Worm (Caenorhabditis elegans): Measurements from ENCODE around the gene uig-1.

uig-1 gene

DNA sequence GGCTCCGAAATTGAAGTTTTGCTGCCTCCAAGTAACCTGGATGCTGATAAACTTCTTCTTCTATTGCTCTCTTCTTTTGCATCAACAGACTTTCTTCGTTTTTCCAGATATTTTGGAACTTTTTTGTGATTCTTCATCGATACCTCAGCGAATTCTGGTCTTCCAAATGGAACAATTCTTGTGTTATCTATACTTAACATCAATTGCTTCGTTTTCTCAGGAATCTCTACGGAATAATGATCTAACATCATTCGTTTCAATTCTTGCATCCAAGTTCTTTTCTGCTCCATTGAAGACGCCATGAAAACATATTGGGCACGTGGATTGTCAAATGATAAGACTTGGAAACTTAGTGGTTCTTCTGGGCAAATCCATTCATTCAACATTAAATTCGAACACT lies 19.8 kb downstream of the uig-1 start, which contains the start of gene F32F2.4:
TSS of gene F32F2.4 (plus strand) at position 301 of the 400 bp plus-strand sequence.
- TF ChIP-seq flt-1 (GFP tag; IDR thresholded peaks at IDR 0.05) = no peak

DNA sequence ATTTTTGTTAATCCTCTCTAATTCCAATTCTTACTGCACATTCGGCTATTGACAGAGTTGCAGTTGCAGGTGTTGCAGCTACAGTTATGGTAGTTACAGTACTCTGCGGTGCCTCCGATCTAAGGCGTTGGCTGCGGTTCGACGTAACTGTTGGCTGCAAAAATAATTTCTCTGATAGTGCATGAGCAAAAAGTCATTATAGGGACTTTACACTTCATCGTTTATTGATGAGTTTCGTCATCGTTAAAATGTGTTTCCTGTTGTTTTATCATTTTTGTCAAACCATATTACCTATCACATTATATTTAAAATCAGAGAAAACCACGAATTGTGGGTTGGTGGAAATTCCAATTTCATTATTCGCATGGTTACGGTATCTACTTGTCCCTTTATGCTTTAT lies 21.2 kb downstream of the uig-1 start:
- no peak for TF ChIP-seq ref-1 (GFP tag; conservative IDR thresholded peaks at IDR 0.05)
- no peak for TF ChIP-seq flt-1 (GFP tag; IDR thresholded peaks at IDR 0.05)
- TF ChIP-seq ztf-29 (GFP tag; IDR thresholded peaks at IDR 0.05) = no peak
- no peak for TF ChIP-seq ztf-23 (GFP tag; IDR thresholded peaks at IDR 0.05)
- TF ChIP-seq cog-1 (tag; optimal IDR thresholded peaks at IDR 0.05) = no peak
- no peak for TF ChIP-seq med-1 (GFP tag; optimal IDR thresholded peaks at IDR 0.05; ENCODE audit: insufficient read depth)
- TF ChIP-seq tab-1 (GFP tag; IDR thresholded peaks at IDR 0.05) = no peak
- TF ChIP-seq klf-2 (GFP tag; conservative IDR thresholded peaks at IDR 0.05) = no peak
- TF ChIP-seq T22C8.4 (GFP tag; IDR thresholded peaks at IDR 0.05) = no peak

DNA sequence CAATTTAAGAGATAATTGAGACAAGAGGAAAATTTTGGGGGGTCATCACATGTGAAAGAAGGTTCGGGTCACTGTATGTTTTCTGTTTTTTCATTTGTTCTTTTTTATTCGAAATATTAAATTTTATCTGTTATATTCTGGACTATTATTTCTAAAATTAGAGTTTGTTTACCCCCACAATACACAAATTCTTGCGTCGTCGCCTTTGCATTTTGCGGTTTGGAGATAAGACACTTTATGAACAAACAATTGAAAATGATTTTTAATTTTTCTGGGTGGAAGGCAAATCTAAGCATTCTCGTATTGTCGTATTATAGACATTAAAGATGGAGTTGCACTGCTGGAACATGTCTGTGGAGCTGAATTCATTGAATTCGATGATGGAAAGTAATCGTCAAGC lies 22.5 kb downstream of the uig-1 start:
- TF ChIP-seq ref-1 (GFP tag; conservative IDR thresholded peaks at IDR 0.05) (no peak), ztf-23 (GFP tag; IDR thresholded peaks at IDR 0.05) (no peak), cog-1 (tag; optimal IDR thresholded peaks at IDR 0.05) (no peak), med-1 (GFP tag; optimal IDR thresholded peaks at IDR 0.05; ENCODE audit: insufficient read depth) (no peak), flt-1 (GFP tag; IDR thresholded peaks at IDR 0.05) (no peak), T22C8.4 (GFP tag; IDR thresholded peaks at IDR 0.05) (no peak), ztf-29 (GFP tag; IDR thresholded peaks at IDR 0.05) (no peak), klf-2 (GFP tag; conservative IDR thresholded peaks at IDR 0.05) (no peak), tab-1 (GFP tag; IDR thresholded peaks at IDR 0.05) (no peak)

DNA sequence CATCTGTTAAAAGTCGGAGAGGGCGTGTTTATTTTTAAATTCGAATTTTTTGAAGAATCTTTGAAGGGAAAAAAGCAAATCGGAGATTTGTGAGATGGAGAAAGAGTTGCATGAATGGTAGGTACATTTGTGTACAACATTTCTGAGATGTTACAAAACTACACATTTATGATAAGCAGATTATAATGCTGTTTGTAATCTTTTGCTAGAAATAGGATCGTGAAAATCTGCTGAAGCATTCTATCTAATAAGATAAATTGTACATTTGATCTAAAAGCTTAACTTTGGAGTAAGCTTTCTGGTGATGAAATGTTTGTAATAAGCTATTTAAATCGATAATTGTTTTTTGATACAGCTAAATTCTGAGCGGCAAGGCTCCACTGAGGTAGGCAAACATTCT lies 23.5 kb downstream of the uig-1 start:
- TF ChIP-seq med-1 (GFP tag; optimal IDR thresholded peaks at IDR 0.05; ENCODE audit: insufficient read depth) (no peak), flt-1 (GFP tag; IDR thresholded peaks at IDR 0.05) (no peak), cog-1 (tag; optimal IDR thresholded peaks at IDR 0.05) (no peak), T22C8.4 (GFP tag; IDR thresholded peaks at IDR 0.05) (no peak), tab-1 (GFP tag; IDR thresholded peaks at IDR 0.05) (no peak), klf-2 (GFP tag; conservative IDR thresholded peaks at IDR 0.05) (no peak), ztf-29 (GFP tag; IDR thresholded peaks at IDR 0.05) (no peak), ref-1 (GFP tag; conservative IDR thresholded peaks at IDR 0.05) (no peak), ztf-23 (GFP tag; IDR thresholded peaks at IDR 0.05) (no peak)

DNA sequence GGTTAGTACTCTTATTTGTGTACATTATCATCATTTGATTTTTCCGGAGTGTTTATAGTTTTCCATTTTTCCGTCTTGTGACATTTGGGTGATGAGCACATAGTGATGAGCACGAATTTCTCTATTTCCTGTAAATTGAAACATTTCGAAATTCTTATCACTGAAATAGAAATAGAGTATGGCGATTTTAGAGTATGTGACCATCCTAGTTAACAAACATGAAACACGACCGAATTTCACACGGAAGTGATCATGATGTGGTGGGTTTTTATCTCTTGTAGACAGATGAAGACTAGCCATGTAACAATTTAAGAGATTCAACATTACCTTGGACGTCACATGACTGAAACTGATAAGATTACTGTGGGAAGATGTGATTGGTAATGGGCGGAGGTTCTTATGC lies 26.5 kb downstream of the uig-1 start:
- no peak for TF ChIP-seq cog-1 (tag; optimal IDR thresholded peaks at IDR 0.05)
- TF ChIP-seq tab-1 (GFP tag; IDR thresholded peaks at IDR 0.05) = no peak
- TF ChIP-seq ztf-23 (GFP tag; IDR thresholded peaks at IDR 0.05) = no peak
- TF ChIP-seq flt-1 (GFP tag; IDR thresholded peaks at IDR 0.05) = no peak
- TF ChIP-seq med-1 (GFP tag; optimal IDR thresholded peaks at IDR 0.05; ENCODE audit: insufficient read depth) = no peak
- no peak for TF ChIP-seq ref-1 (GFP tag; conservative IDR thresholded peaks at IDR 0.05)

DNA sequence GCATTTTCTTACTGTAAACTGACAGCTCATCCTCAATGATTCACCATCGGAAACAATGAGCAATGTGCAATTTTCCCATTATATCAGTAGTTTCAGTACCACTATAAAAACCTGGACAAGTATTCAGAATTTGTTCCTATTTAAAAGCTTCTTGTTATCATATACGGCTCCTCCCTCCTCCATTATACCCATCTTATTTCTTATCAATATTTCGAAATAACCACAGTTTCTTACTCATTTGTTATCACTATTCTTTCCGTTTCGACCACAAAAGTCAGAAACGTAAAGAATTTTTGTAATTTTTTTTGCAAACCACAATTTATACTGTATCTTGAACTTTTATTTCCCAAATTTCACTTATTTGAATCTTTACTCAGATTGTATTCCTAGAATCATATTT lies 27.7 kb downstream of the uig-1 start:
- TF ChIP-seq med-1 (GFP tag; optimal IDR thresholded peaks at IDR 0.05; ENCODE audit: insufficient read depth) (no peak), ref-1 (GFP tag; conservative IDR thresholded peaks at IDR 0.05) (no peak), tab-1 (GFP tag; IDR thresholded peaks at IDR 0.05) (no peak), cog-1 (tag; optimal IDR thresholded peaks at IDR 0.05) (no peak), klf-2 (GFP tag; conservative IDR thresholded peaks at IDR 0.05) (no peak), flt-1 (GFP tag; IDR thresholded peaks at IDR 0.05) (no peak), T22C8.4 (GFP tag; IDR thresholded peaks at IDR 0.05) (no peak)

DNA sequence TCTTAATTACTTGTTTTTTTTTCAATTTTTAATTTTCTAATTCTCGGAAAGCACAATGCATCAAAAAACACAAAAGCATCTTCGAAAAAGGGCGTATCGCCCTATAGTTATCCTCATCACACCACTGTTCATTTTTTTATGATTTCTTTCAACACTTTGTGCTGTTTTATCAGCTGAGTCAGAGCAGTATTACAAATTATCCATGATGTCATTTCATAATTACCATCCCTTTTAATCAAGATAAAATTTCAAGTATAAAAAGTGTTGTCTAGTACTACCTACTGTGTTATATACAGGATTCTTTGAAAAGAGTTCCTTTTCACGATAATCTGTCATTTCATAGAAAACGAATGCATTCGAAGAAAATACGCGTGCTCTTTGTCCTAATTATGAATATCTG lies 29.1 kb downstream of the uig-1 start:
- TF ChIP-seq ref-1 (GFP tag; conservative IDR thresholded peaks at IDR 0.05) (no peak), T22C8.4 (GFP tag; IDR thresholded peaks at IDR 0.05) (no peak), ztf-23 (GFP tag; IDR thresholded peaks at IDR 0.05) (no peak), flt-1 (GFP tag; IDR thresholded peaks at IDR 0.05) (no peak), tab-1 (GFP tag; IDR thresholded peaks at IDR 0.05) (no peak), cog-1 (tag; optimal IDR thresholded peaks at IDR 0.05) (no peak), klf-2 (GFP tag; conservative IDR thresholded peaks at IDR 0.05) (no peak), ztf-29 (GFP tag; IDR thresholded peaks at IDR 0.05) (no peak), med-1 (GFP tag; optimal IDR thresholded peaks at IDR 0.05; ENCODE audit: insufficient read depth) (no peak)

DNA sequence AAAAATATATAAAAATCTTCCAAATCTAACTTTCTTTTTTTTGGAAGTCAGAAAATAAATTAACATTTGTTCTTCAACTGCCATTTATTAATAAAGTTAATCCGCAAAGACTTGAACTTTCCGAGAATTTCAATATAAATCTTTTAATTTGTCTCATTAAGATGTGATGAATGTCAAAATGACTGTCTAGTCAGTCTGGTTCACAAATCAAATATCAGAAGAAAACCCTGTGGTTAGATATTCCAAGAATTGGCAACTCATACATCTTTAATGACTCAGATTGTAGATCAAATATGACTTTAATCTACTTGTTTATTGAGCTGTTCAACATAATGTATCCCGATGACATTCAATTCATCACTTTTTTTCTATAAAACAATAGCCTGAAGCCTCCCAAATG lies 30.1 kb downstream of the uig-1 start:
- TF ChIP-seq ref-1 (GFP tag; conservative IDR thresholded peaks at IDR 0.05) (no peak), cog-1 (tag; optimal IDR thresholded peaks at IDR 0.05) (no peak), flt-1 (GFP tag; IDR thresholded peaks at IDR 0.05) (no peak), tab-1 (GFP tag; IDR thresholded peaks at IDR 0.05) (no peak), med-1 (GFP tag; optimal IDR thresholded peaks at IDR 0.05; ENCODE audit: insufficient read depth) (no peak), ztf-23 (GFP tag; IDR thresholded peaks at IDR 0.05) (no peak), klf-2 (GFP tag; conservative IDR thresholded peaks at IDR 0.05) (no peak), ztf-29 (GFP tag; IDR thresholded peaks at IDR 0.05) (no peak), T22C8.4 (GFP tag; IDR thresholded peaks at IDR 0.05) (no peak)

DNA sequence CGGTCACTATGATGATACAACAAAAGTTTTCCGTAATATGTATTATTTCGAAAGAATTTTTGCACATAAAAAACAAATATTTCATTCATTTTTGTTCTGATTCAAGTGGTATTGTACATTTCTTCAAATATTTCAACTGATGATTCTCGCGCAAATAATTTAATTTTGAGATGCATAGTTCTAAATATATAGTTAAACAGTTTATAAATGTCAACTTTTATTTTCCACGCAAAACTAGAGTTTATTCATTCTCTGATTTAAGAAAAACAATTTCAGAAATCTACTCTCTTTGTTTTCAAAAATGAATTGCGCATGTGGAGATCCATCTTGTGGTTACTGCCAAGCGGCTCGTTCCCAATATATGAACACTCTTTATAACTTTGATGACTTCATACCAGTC lies 31.5 kb downstream of the uig-1 start, which contains the start of gene zip-5:
TSS of gene zip-5 (plus strand) at position 301 of the 400 bp plus-strand sequence.
- TF ChIP-seq flt-1 (GFP tag; IDR thresholded peaks at IDR 0.05) (no peak), tab-1 (GFP tag; IDR thresholded peaks at IDR 0.05) (no peak), ref-1 (GFP tag; conservative IDR thresholded peaks at IDR 0.05) (no peak), T22C8.4 (GFP tag; IDR thresholded peaks at IDR 0.05) (no peak), ztf-23 (GFP tag; IDR thresholded peaks at IDR 0.05) (no peak), klf-2 (GFP tag; conservative IDR thresholded peaks at IDR 0.05) (no peak), ztf-29 (GFP tag; IDR thresholded peaks at IDR 0.05) (no peak), med-1 (GFP tag; optimal IDR thresholded peaks at IDR 0.05; ENCODE audit: insufficient read depth) (no peak), cog-1 (tag; optimal IDR thresholded peaks at IDR 0.05) (no peak)

DNA sequence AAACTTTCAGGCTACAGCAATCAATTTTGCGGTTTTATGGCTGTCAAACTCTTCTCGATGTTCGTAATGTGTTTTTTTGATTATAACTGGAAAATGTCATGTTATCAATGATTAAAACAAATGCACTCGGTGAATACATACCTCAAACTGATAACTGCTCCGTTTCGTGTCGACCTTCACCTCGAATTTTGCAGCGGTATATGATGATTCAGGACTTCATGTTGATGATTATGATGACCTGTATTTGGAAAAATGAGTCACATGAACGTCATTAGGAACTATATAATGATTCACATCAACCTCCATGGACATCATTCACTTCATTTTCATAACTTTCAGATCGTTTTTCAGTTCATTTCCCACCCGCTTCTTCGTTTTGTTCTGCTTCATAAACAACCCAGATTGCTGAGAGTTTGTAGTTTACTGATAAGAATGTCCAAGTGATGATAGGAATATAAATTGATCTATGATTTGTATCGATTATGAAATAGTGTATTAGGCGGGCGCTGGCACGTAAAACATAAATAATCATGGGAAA lies 32.9 kb downstream of the uig-1 start:
- TF ChIP-seq med-1 (GFP tag; optimal IDR thresholded peaks at IDR 0.05; ENCODE audit: insufficient read depth) (no peak), tab-1 (GFP tag; IDR thresholded peaks at IDR 0.05) (no peak), T22C8.4 (GFP tag; IDR thresholded peaks at IDR 0.05) (no peak), ztf-23 (GFP tag; IDR thresholded peaks at IDR 0.05) (no peak), ztf-29 (GFP tag; IDR thresholded peaks at IDR 0.05) (no peak), flt-1 (GFP tag; IDR thresholded peaks at IDR 0.05) (no peak), ref-1 (GFP tag; conservative IDR thresholded peaks at IDR 0.05) (no peak), klf-2 (GFP tag; conservative IDR thresholded peaks at IDR 0.05) (no peak), cog-1 (tag; optimal IDR thresholded peaks at IDR 0.05) (no peak)
